Worm (Caenorhabditis elegans) whole organism, L4/young adult: ENCODE results near the gene ZC443.2.

Experiments used
- dao-5 ChIP-seq: sonication (generic microtip); optimal IDR thresholded peaks from 2 replicates; lab custom pipeline; 2016; ENCODE audit warnings: missing genotype, missing genetic modification characterization, moderate library complexity, missing compliant biosample characterization
- him-1 ChIP-seq: sonication (generic microtip); optimal IDR thresholded peaks from 2 replicates; lab custom pipeline; 2016; ENCODE audit warnings: missing genotype, missing genetic modification reagents, missing genetic modification characterization, missing compliant biosample characterization

ce11 chrV:12816672-12817071, 5.7 kb upstream of the ZC443.2 start:
- TF ChIP-seq dao-5 (tag; lab: Kevin White, UChicago) (no peak), him-1 (tag; lab: Kevin White, UChicago) (no peak)
